Worm (Caenorhabditis elegans) whole organism, late embryonic: Measurements from ENCODE around the gene irld-66.

Source experiments
- C38D4.7 ChIP-seq: fragments of 200-800 bp; sonication (Bioruptor generic); optimal IDR thresholded peaks from 2 replicates; lab custom pipeline; 2018; ENCODE audit warnings: mild to moderate bottlenecking, missing genetic modification characterization, moderate library complexity, missing compliant biosample characterization
- K09A11.1 ChIP-seq: sonication (generic microtip); optimal IDR thresholded peaks from 2 replicates; lab custom pipeline; 2017; ENCODE audit warnings: antibody characterized with exemption, mild to moderate bottlenecking, missing genetic modification characterization, missing compliant biosample characterization; ENCODE audit not compliant: insufficient read depth
- T23F11.4 ChIP-seq: fragments of 200-800 bp; sonication (Bioruptor generic); optimal IDR thresholded peaks from 2 replicates; lab custom pipeline; 2018; ENCODE audit warnings: mild to moderate bottlenecking, missing genetic modification characterization, missing compliant biosample characterization
- Y22D7AL.16 ChIP-seq: sonication (generic microtip); optimal IDR thresholded peaks from 2 replicates; lab custom pipeline; 2016; ENCODE audit warnings: missing genetic modification characterization, missing compliant biosample characterization
- ahr-1 ChIP-seq: sonication (generic microtip); optimal IDR thresholded peaks from 2 replicates; lab custom pipeline; 2016; ENCODE audit warnings: missing genetic modification characterization, missing compliant biosample characterization
- ceh-18 ChIP-seq: sonication (generic microtip); optimal IDR thresholded peaks from 2 replicates; lab custom pipeline; 2016; ENCODE audit warnings: missing genetic modification characterization, missing compliant biosample characterization
- ceh-19 ChIP-seq: fragments of 200-800 bp; sonication (Bioruptor generic); optimal IDR thresholded peaks from 2 replicates; lab custom pipeline; 2018; ENCODE audit warnings: mild to moderate bottlenecking, missing genetic modification characterization, missing compliant biosample characterization
- ceh-2 ChIP-seq: sonication (generic microtip); optimal IDR thresholded peaks from 2 replicates; lab custom pipeline; 2016; ENCODE audit warnings: missing genotype, missing genetic modification characterization, missing compliant biosample characterization
- ceh-22 ChIP-seq: sonication (generic microtip); optimal IDR thresholded peaks from 2 replicates; lab custom pipeline; 2017; ENCODE audit warnings: missing biosample characterization, missing genetic modification characterization
- ceh-24 ChIP-seq: sonication (generic microtip); optimal IDR thresholded peaks from 2 replicates; lab custom pipeline; 2016; ENCODE audit warnings: mild to moderate bottlenecking, missing genetic modification characterization, missing compliant biosample characterization
- ceh-9 ChIP-seq: sonication (generic microtip); optimal IDR thresholded peaks from 2 replicates; lab custom pipeline; 2016; ENCODE audit warnings: mild to moderate bottlenecking, missing genetic modification characterization, inconsistent platforms, missing compliant biosample characterization
- che-1 ChIP-seq: sonication (generic microtip); optimal IDR thresholded peaks from 2 replicates; lab custom pipeline; 2016; ENCODE audit warnings: mild to moderate bottlenecking, missing genetic modification characterization, missing compliant biosample characterization
- dve-1 ChIP-seq: sonication (generic microtip); optimal IDR thresholded peaks from 2 replicates; lab custom pipeline; 2017; ENCODE audit warnings: antibody characterized with exemption, mild to moderate bottlenecking, missing genetic modification characterization, missing compliant biosample characterization
- elt-4 ChIP-seq: sonication (generic microtip); optimal IDR thresholded peaks from 2 replicates; lab custom pipeline; 2016; ENCODE audit warnings: missing genetic modification characterization, missing compliant biosample characterization
- ets-4 ChIP-seq: sonication (generic microtip); optimal IDR thresholded peaks from 2 replicates; lab custom pipeline; 2016; ENCODE audit warnings: missing genetic modification characterization, missing compliant biosample characterization
- fkh-10 ChIP-seq: fragments of 150-350 bp; optimal IDR thresholded peaks from 2 replicates; lab custom pipeline; 2014; ENCODE audit warnings: missing biosample characterization, missing genetic modification reagents, missing genetic modification characterization
- hlh-30 ChIP-seq: sonication (generic microtip); optimal IDR thresholded peaks from 2 replicates; lab custom pipeline; 2017; ENCODE audit warnings: antibody characterized with exemption, missing genetic modification characterization, missing compliant biosample characterization; ENCODE audit not compliant: insufficient read depth
- hlh-8 ChIP-seq: sonication (generic microtip); optimal IDR thresholded peaks from 2 replicates; lab custom pipeline; 2016; ENCODE audit warnings: missing genotype, missing genetic modification characterization, missing compliant biosample characterization
- lim-6 ChIP-seq: sonication (generic microtip); optimal IDR thresholded peaks from 2 replicates; lab custom pipeline; 2016; ENCODE audit warnings: missing genetic modification characterization, missing compliant biosample characterization
- lin-11 ChIP-seq: fragments of 200-800 bp; sonication (Bioruptor generic); optimal IDR thresholded peaks from 2 replicates; lab custom pipeline; 2018; ENCODE audit warnings: mild to moderate bottlenecking, missing genetic modification characterization, missing compliant biosample characterization
- madf-2 ChIP-seq: sonication (generic microtip); optimal IDR thresholded peaks from 2 replicates; lab custom pipeline; 2017; ENCODE audit warnings: missing genetic modification characterization, missing compliant biosample characterization
- mec-3 ChIP-seq: sonication (generic microtip); optimal IDR thresholded peaks from 2 replicates; lab custom pipeline; 2016; ENCODE audit warnings: borderline replicate concordance, missing genetic modification characterization, missing compliant biosample characterization
- nfya-1 ChIP-seq: sonication (generic microtip); optimal IDR thresholded peaks from 2 replicates; lab custom pipeline; 2017; ENCODE audit warnings: missing genetic modification characterization, mild to moderate bottlenecking, missing compliant biosample characterization, antibody characterized with exemption, moderate library complexity
- nhr-232 ChIP-seq: sonication (generic microtip); optimal IDR thresholded peaks from 2 replicates; lab custom pipeline; 2016; ENCODE audit warnings: missing genetic modification characterization, missing compliant biosample characterization
- odd-2 ChIP-seq: sonication (generic microtip); optimal IDR thresholded peaks from 2 replicates; lab custom pipeline; 2017; ENCODE audit warnings: antibody characterized with exemption, mild to moderate bottlenecking, missing genetic modification characterization, missing compliant biosample characterization
- pat-9 ChIP-seq: fragments of 200-800 bp; sonication (Bioruptor generic); optimal IDR thresholded peaks from 2 replicates; lab custom pipeline; 2018; ENCODE audit warnings: mild to moderate bottlenecking, missing genetic modification characterization, moderate library complexity, missing compliant biosample characterization
- pha-2 ChIP-seq: sonication (generic microtip); optimal IDR thresholded peaks from 2 replicates; lab custom pipeline; 2017; ENCODE audit warnings: mild to moderate bottlenecking, missing genetic modification characterization, missing compliant biosample characterization
- pqm-1 ChIP-seq: sonication (generic microtip); optimal IDR thresholded peaks from 2 replicates; lab custom pipeline; 2016; ENCODE audit warnings: missing genetic modification characterization, missing compliant biosample characterization
- ref-2 ChIP-seq: sonication (generic microtip); optimal IDR thresholded peaks from 2 replicates; lab custom pipeline; 2016; ENCODE audit warnings: missing genetic modification characterization, missing compliant biosample characterization
- rnt-1 ChIP-seq: sonication (generic microtip); optimal IDR thresholded peaks from 2 replicates; lab custom pipeline; 2016; ENCODE audit warnings: missing genetic modification characterization, missing compliant biosample characterization
- sdc-2 ChIP-seq: sonication (generic microtip); optimal IDR thresholded peaks from 2 replicates; lab custom pipeline; 2016; ENCODE audit warnings: missing genotype, missing genetic modification characterization, missing compliant biosample characterization
- sox-2 ChIP-seq: fragments of 200-800 bp; sonication (Bioruptor generic); IDR thresholded peaks from 2 replicates; pipeline ENCODE4 v1.3.6; 2022; ENCODE audit warnings: missing genetic modification reagents, missing genetic modification characterization, missing compliant biosample characterization
- sox-4 ChIP-seq: sonication (generic microtip); optimal IDR thresholded peaks from 2 replicates; lab custom pipeline; 2017; ENCODE audit warnings: mild to moderate bottlenecking, missing genetic modification characterization, inconsistent platforms, missing compliant biosample characterization
- syd-9 ChIP-seq: sonication (generic microtip); optimal IDR thresholded peaks from 2 replicates; lab custom pipeline; 2016; ENCODE audit warnings: mild to moderate bottlenecking, missing genetic modification characterization, moderate library complexity, missing compliant biosample characterization
- tbx-7 ChIP-seq: sonication (generic microtip); optimal IDR thresholded peaks from 2 replicates; lab custom pipeline; 2016; ENCODE audit warnings: missing genotype, missing genetic modification characterization, missing compliant biosample characterization
- ttx-3 ChIP-seq: sonication (generic microtip); optimal IDR thresholded peaks from 2 replicates; lab custom pipeline; 2016; ENCODE audit warnings: missing genetic modification reagents, missing genetic modification characterization, missing compliant biosample characterization
- unc-3 ChIP-seq, 2 experiments: fragments of 200-800 bp in 1 of 2; sonication (Bioruptor generic) in 1 of 2; sonication (generic microtip) in 1 of 2; conservative IDR thresholded peaks in 1 of 2; optimal IDR thresholded peaks in 1 of 2; 2 replicates each; pipeline versions ENCODE4 v1.3.6 to Lab custom; 2016 to 2022; ENCODE audit warnings: missing compliant biosample characterization in 2 of 2, missing genetic modification characterization in 2 of 2, missing genetic modification reagents in 1 of 2
- unc-42 ChIP-seq: sonication (generic microtip); optimal IDR thresholded peaks from 2 replicates; lab custom pipeline; 2016; ENCODE audit warnings: missing genotype, missing genetic modification characterization, missing compliant biosample characterization
- unc-86 ChIP-seq: sonication (generic microtip); optimal IDR thresholded peaks from 2 replicates; lab custom pipeline; 2016; ENCODE audit warnings: missing genetic modification characterization, missing compliant biosample characterization

irld-66 gene

ce11 chrII:2962531-2963164 is 22.0 kb upstream of the irld-66 start:
- TF ChIP-seq tbx-7 (tag; lab: Kevin White, UChicago) (no peak), hlh-30 (peak; percentile 69), unc-86 (no peak), ceh-2 (no peak), C38D4.7 (GFP tag; lab: Kevin White, UChicago) (no peak), unc-42 (tag; lab: Kevin White, UChicago) (peak; percentile 64), nhr-232 (no peak)

DNA sequence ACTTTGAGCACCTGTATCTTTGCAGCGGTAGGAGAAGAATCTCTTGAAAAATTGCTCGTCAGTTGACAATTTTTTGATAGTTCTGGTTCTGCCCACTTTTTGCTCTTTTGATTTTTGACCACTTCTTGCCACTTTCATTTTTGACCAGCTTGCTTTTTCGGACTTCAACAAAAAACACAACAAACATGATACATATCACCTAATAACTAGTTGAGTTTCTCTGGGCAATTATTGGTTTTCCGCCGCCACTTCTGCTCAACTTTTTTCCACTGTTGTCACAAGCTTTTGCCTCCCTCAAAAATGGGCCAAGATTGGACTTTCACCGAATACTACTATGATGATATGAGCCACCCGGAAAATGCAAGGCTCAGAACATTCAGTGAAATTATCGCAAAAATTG is 17.7 kb upstream of the irld-66 start, which contains the start of gene srw-60:
srw-60 (plus strand) TSS at position 301 of the 400 bp plus-strand sequence.
- TF ChIP-seq sox-4 (tag; lab: Kevin White, UChicago): no peak
- TF ChIP-seq pqm-1 (tag; lab: Kevin White, UChicago): no peak
- TF ChIP-seq nhr-232: no peak
- no peak for TF ChIP-seq lin-11 (tag; lab: Kevin White, UChicago)
- TF ChIP-seq ceh-24 (tag; lab: Kevin White, UChicago): no peak
- no peak for TF ChIP-seq ttx-3
- TF ChIP-seq pha-2 (tag; lab: Kevin White, UChicago): no peak
- no peak for TF ChIP-seq T23F11.4

- TF ChIP-seq hlh-8 (tag; lab: Kevin White, UChicago) (no peak), mec-3 (tag; lab: Kevin White, UChicago) (no peak), ceh-19 (GFP tag; lab: Kevin White, UChicago) (no peak), unc-3 (GFP tag; conservative IDR thresholded peaks at IDR 0.05; lab: Robert Waterston, UW) (no peak), unc-3 (tag; optimal IDR thresholded peaks at IDR 0.05; lab: Kevin White, UChicago) (no peak)
Measured at ce11 chrII:2955656-2956115, 15.0 kb upstream of the irld-66 start, which contains the start of gene irld-48. Gene irld-48, plus strand, starts transcription at chrII:2956065.

DNA sequence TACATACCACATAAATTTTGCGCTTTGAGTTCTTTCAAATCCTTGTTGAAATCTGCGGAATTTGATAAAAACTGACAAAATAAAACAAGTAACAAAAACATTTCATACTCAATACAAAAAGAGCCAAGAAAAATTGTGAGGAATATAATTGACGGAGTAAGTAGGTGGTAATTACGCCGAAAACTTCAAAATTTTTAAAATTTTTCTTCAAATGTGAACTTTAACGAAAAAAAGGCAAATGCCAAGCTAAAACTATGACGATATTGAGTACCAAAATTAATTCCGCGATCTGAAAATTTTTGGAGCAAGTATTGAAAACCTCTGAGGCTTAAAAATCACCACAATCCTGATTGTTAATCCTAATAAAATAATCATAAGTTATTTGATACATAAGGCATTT is 12.0 kb upstream of the irld-66 start, which contains the start of gene irld-51:
irld-51 (minus strand) TSS at position 101 of the 400 bp plus-strand sequence.
- TF ChIP-seq pat-9 (tag; lab: Kevin White, UChicago): no peak
- TF ChIP-seq mec-3 (tag; lab: Kevin White, UChicago): no peak
- no peak for TF ChIP-seq ceh-18 (tag; lab: Kevin White, UChicago)
- no peak for TF ChIP-seq ceh-2
- TF ChIP-seq sdc-2: no peak
- no peak for TF ChIP-seq nfya-1
- no peak for TF ChIP-seq che-1 (tag; lab: Kevin White, UChicago)
- TF ChIP-seq fkh-10: no peak
- no peak for TF ChIP-seq sox-2 (GFP tag; lab: Robert Waterston, UW)
- TF ChIP-seq dve-1 (tag; lab: Kevin White, UChicago): no peak

DNA sequence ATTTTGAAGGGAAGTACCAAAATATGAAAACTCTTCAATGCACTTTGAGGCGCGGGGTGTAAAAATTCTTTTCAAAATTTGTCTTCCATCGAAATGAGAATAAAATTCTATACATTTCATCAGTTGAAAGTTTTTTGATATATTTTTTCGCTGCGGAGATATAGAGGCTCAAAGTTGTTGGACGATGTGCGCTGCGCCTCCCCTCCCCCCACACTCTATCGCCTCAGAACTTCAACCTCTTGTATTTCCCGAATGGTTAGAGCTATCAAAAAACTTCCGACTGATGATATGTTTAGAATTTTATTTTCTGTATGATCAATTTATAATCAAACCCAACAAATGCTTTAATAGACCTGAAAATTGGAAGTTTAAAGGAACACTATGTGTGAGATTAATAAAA is 8.0 kb upstream of the irld-66 start:
- TF ChIP-seq syd-9 (tag; lab: Kevin White, UChicago): no peak
- TF ChIP-seq pqm-1 (tag; lab: Kevin White, UChicago): no peak
- TF ChIP-seq Y22D7AL.16 (tag; lab: Kevin White, UChicago): no peak
- no peak for TF ChIP-seq rnt-1
- TF ChIP-seq mec-3 (tag; lab: Kevin White, UChicago): no peak

ce11 chrII:2946438-2946837 is 5.8 kb upstream of the irld-66 start, which contains the start of gene srw-79:
Gene srw-79, plus strand, starts transcription at chrII:2946738.
- TF ChIP-seq lin-11 (tag; lab: Kevin White, UChicago): no peak
- no peak for TF ChIP-seq ceh-9 (tag; lab: Kevin White, UChicago)
- no peak for TF ChIP-seq K09A11.1
- no peak for TF ChIP-seq ref-2 (tag; lab: Kevin White, UChicago)
- TF ChIP-seq elt-4 (tag; lab: Kevin White, UChicago): no peak
- TF ChIP-seq pqm-1 (tag; lab: Kevin White, UChicago): no peak
- no peak for TF ChIP-seq ets-4 (tag; lab: Kevin White, UChicago)
- no peak for TF ChIP-seq ceh-22 (tag; lab: Kevin White, UChicago)
- no peak for TF ChIP-seq lim-6 (tag; lab: Kevin White, UChicago)
- no peak for TF ChIP-seq ahr-1
- TF ChIP-seq odd-2 (tag; lab: Kevin White, UChicago): no peak
- TF ChIP-seq madf-2 (tag; lab: Kevin White, UChicago): no peak
- no peak for TF ChIP-seq sdc-2
- no peak for TF ChIP-seq C38D4.7 (GFP tag; lab: Kevin White, UChicago)
- no peak for TF ChIP-seq syd-9 (tag; lab: Kevin White, UChicago)
- no peak for TF ChIP-seq ceh-18 (tag; lab: Kevin White, UChicago)
